Worm (Caenorhabditis elegans): ENCODE results near the gene hlh-6.

hlh-6 gene

ce11 chrII:9596401-9596800, 18.2 kb downstream of the hlh-6 start, which contains the start of gene E02H1.6:
TSS of gene E02H1.6 (plus strand) at chrII:9596701.
- no peak for TF ChIP-seq dao-5 (tag; optimal IDR thresholded peaks at IDR 0.05)
- TF ChIP-seq him-1 (tag; optimal IDR thresholded peaks at IDR 0.05): no peak
- no peak for TF ChIP-seq W03F9.2 (tag; optimal IDR thresholded peaks at IDR 0.05)

DNA sequence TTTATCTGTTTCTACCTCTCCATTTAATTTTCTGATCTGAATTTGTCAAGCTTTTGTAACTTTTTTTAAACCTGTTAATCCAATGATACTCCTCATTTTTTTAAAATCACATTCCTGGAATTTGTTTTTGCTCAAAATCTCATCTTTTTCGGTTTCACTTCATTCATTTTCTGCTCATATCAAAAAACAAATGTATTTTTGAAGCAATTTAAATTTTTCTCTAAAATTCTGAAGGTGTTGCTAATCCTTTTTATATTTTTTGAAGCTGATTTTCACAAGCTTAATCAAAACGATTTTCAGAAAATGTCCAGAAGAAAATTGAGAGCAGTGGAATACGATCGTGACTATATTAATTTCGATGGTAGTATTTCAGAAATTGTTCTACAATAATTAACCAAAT, 19.7 kb downstream of the hlh-6 start, which contains the start of gene E02H1.5:
E02H1.5 (plus strand) TSS at position 301 of the 400 bp plus-strand sequence.
- TF ChIP-seq him-1 (tag; optimal IDR thresholded peaks at IDR 0.05): no peak
- no peak for TF ChIP-seq dao-5 (tag; optimal IDR thresholded peaks at IDR 0.05)
- TF ChIP-seq W03F9.2 (tag; optimal IDR thresholded peaks at IDR 0.05): no peak

- TF ChIP-seq W03F9.2 (tag; optimal IDR thresholded peaks at IDR 0.05) (no peak), him-1 (tag; optimal IDR thresholded peaks at IDR 0.05) (no peak), dao-5 (tag; optimal IDR thresholded peaks at IDR 0.05) (no peak)
Observed at ce11 chrII:9592737-9593136, 21.9 kb downstream of the hlh-6 start, which contains the start of gene parp-2. TSS of gene parp-2 (plus strand) at chrII:9593037.

- TF ChIP-seq W03F9.2 (tag; optimal IDR thresholded peaks at IDR 0.05) (peak; percentile 55), dao-5 (tag; optimal IDR thresholded peaks at IDR 0.05) (no peak)
Observed at ce11 chrII:9591071-9591470, 23.6 kb downstream of the hlh-6 start, which contains the start of the genes E02H1.1 and tag-124. TSS of gene E02H1.1 (minus strand) at chrII:9591164. TSS of gene tag-124 (plus strand) at chrII:9591292.

ce11 chrII:9589667-9590066, 25.0 kb downstream of the hlh-6 start, which contains the start of gene eral-1:
TSS of gene eral-1 (minus strand) at chrII:9589767.
- no peak for TF ChIP-seq dao-5 (tag; optimal IDR thresholded peaks at IDR 0.05)
- no peak for TF ChIP-seq W03F9.2 (tag; optimal IDR thresholded peaks at IDR 0.05)
- TF ChIP-seq him-1 (tag; optimal IDR thresholded peaks at IDR 0.05): no peak

DNA sequence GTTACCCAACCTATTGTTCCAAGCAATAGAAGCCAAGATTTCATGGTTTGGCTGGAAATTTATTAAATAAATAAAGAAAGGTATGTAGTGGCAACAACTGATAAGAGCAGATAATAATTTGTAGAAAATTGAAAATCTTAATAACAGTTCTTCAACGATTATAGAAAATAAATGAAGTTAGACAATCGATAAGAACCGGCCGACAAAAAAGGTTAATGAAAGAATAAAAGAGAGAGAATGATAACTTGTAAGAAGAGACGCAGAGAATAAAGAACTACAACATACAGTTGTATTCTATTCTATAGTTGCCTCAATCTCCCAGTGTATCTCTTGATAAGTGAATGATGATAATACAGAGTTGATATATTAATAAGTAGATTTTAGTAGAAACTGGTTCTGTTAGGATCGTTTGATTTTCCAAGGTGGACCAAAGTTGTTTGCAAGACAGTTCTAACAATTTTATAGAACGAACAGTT, 27.9 kb downstream of the hlh-6 start, which contains the start of gene ugt-58:
ugt-58 (minus strand) TSS at position 51 of the 476 bp plus-strand sequence.
- TF ChIP-seq him-1 (tag; optimal IDR thresholded peaks at IDR 0.05): no peak
- no peak for TF ChIP-seq W03F9.2 (tag; optimal IDR thresholded peaks at IDR 0.05)
- TF ChIP-seq dao-5 (tag; optimal IDR thresholded peaks at IDR 0.05): no peak

ce11 chrII:9583461-9583860, 31.2 kb downstream of the hlh-6 start, which contains the start of gene wee-1.1:
TSS of gene wee-1.1 (minus strand) at chrII:9583561.
- TF ChIP-seq W03F9.2 (tag; optimal IDR thresholded peaks at IDR 0.05): no peak
- no peak for TF ChIP-seq him-1 (tag; optimal IDR thresholded peaks at IDR 0.05)
- TF ChIP-seq dao-5 (tag; optimal IDR thresholded peaks at IDR 0.05): no peak

ce11 chrII:9577630-9578029, 37.0 kb downstream of the hlh-6 start:
- TF ChIP-seq him-1 (tag; optimal IDR thresholded peaks at IDR 0.05) (no peak), dao-5 (tag; optimal IDR thresholded peaks at IDR 0.05) (no peak), W03F9.2 (tag; optimal IDR thresholded peaks at IDR 0.05) (no peak)

DNA sequence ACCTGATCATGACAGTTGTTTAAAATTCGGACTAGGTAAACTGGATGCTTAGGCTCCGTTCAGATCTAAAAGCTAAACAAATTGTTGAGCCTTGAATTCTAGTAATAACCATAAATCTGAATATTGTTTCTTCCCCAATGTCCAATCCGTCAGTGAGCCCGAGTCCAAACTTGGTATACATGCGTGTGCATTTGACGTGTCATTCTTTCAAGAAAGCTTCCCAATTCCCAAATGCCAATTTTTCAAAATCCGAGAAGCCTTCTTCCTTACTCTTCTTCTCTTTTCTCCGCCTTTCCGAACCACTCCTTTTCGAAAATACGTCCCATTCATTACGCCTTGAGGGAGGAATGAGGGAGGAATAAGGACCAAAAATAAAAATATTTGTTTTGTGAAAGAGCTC, 37.9 kb downstream of the hlh-6 start:
- TF ChIP-seq him-1 (tag; optimal IDR thresholded peaks at IDR 0.05) (no peak), W03F9.2 (tag; optimal IDR thresholded peaks at IDR 0.05) (no peak), dao-5 (tag; optimal IDR thresholded peaks at IDR 0.05) (no peak)

- TF ChIP-seq dao-5 (tag; optimal IDR thresholded peaks at IDR 0.05) (no peak), him-1 (tag; optimal IDR thresholded peaks at IDR 0.05) (no peak)
Observed at ce11 chrII:9575670-9576069, 39.0 kb downstream of the hlh-6 start, which contains the start of gene exc-7. TSS of gene exc-7 (plus strand) at chrII:9575970.

- TF ChIP-seq W03F9.2 (tag; optimal IDR thresholded peaks at IDR 0.05) (no peak), dao-5 (tag; optimal IDR thresholded peaks at IDR 0.05) (no peak), him-1 (tag; optimal IDR thresholded peaks at IDR 0.05) (no peak)
Observed at ce11 chrII:9574406-9574805, 40.2 kb downstream of the hlh-6 start.

- TF ChIP-seq him-1 (tag; optimal IDR thresholded peaks at IDR 0.05) (no peak), dao-5 (tag; optimal IDR thresholded peaks at IDR 0.05) (no peak), W03F9.2 (tag; optimal IDR thresholded peaks at IDR 0.05) (no peak)
Observed at ce11 chrII:9573412-9573811, 41.2 kb downstream of the hlh-6 start.

ce11 chrII:9566045-9566444, 48.6 kb downstream of the hlh-6 start:
- TF ChIP-seq W03F9.2 (tag; optimal IDR thresholded peaks at IDR 0.05) (no peak), him-1 (tag; optimal IDR thresholded peaks at IDR 0.05) (peak; percentile 49), dao-5 (tag; optimal IDR thresholded peaks at IDR 0.05) (peak; percentile 80)
